Worm (Caenorhabditis elegans): ENCODE results near the gene Y41D4A.3.

The Y41D4A.3 gene

ce11 chrIV:1761553-1761952 is 8.0 kb downstream of the Y41D4A.3 start, which contains the start of gene Y41D4A.7 (continued):
- TF ChIP-seq ceh-90 (tag; optimal IDR thresholded peaks at IDR 0.05): peak; percentile 16
- no peak for TF ChIP-seq ceh-88 (GFP tag; IDR thresholded peaks at IDR 0.05)
- TF ChIP-seq elt-3 (tag; optimal IDR thresholded peaks at IDR 0.05): no peak
- TF ChIP-seq fkh-8 (tag; optimal IDR thresholded peaks at IDR 0.05): no peak
- peak in 1 of 2 experiments; percentile 14 for TF ChIP-seq efl-1 (optimal IDR thresholded peaks at IDR 0.05)
- TF ChIP-seq efl-1 (GFP tag; optimal IDR thresholded peaks at IDR 0.05 in 1 of 2): peak in 1 of 2 experiments; percentile 12
- no peak for TF ChIP-seq C04F5.9 (tag; optimal IDR thresholded peaks at IDR 0.05)
- peak; percentile 20 for TF ChIP-seq lin-13 (GFP tag; optimal IDR thresholded peaks at IDR 0.05)
- TF ChIP-seq unc-98 (GFP tag; IDR thresholded peaks at IDR 0.05): peak; percentile 35; the same call in 1 of the 2 replicates
- TF ChIP-seq tbx-2 (tag; optimal IDR thresholded peaks at IDR 0.05): peak; percentile 16
- no peak for TF ChIP-seq C16A3.4 (tag; optimal IDR thresholded peaks at IDR 0.05)
- no peak for TF ChIP-seq ztf-4 (tag; optimal IDR thresholded peaks at IDR 0.05)
- no peak for TF ChIP-seq zip-4 (GFP tag; optimal IDR thresholded peaks at IDR 0.05)
- no peak for TF ChIP-seq nhr-76 (tag; optimal IDR thresholded peaks at IDR 0.05)
- no peak for TF ChIP-seq fos-1 (tag; optimal IDR thresholded peaks at IDR 0.05)
- no peak for TF ChIP-seq mef-2 (tag; optimal IDR thresholded peaks at IDR 0.05)
- no peak for TF ChIP-seq ets-5 (GFP tag; IDR thresholded peaks at IDR 0.05)
- TF ChIP-seq isw-1 (GFP tag; IDR thresholded peaks at IDR 0.05): no peak
- TF ChIP-seq lin-15B (tag; optimal IDR thresholded peaks at IDR 0.05): no peak
- no peak for TF ChIP-seq zag-1 (tag; optimal IDR thresholded peaks at IDR 0.05)
- no peak for TF ChIP-seq elt-2 (tag; optimal IDR thresholded peaks at IDR 0.05)
- TF ChIP-seq dsc-1 (tag; optimal IDR thresholded peaks at IDR 0.05): peak; percentile 46
- TF ChIP-seq aha-1 (tag; optimal IDR thresholded peaks at IDR 0.05): no peak
- TF ChIP-seq nhr-28 (tag; optimal IDR thresholded peaks at IDR 0.05): no peak
- TF ChIP-seq swsn-7 (tag; optimal IDR thresholded peaks at IDR 0.05): peak; percentile 13
- TF ChIP-seq lin-35 (GFP tag; optimal IDR thresholded peaks at IDR 0.05): no peak
- TF ChIP-seq sptf-1 (tag; optimal IDR thresholded peaks at IDR 0.05): no peak
- TF ChIP-seq nhr-11 (tag; optimal IDR thresholded peaks at IDR 0.05): no peak
- TF ChIP-seq unc-130 (tag; optimal IDR thresholded peaks at IDR 0.05): peak; percentile 46
- no peak for TF ChIP-seq unc-62 (GFP tag; optimal IDR thresholded peaks at IDR 0.05)
- no peak for TF ChIP-seq hlh-4 (tag; optimal IDR thresholded peaks at IDR 0.05)
- no peak for TF ChIP-seq sox-4 (tag; optimal IDR thresholded peaks at IDR 0.05)
- TF ChIP-seq dpl-1 (GFP tag; optimal IDR thresholded peaks at IDR 0.05): no peak
- TF ChIP-seq nhr-77 (tag; optimal IDR thresholded peaks at IDR 0.05): no peak
- no peak for TF ChIP-seq efl-3 (GFP tag; optimal IDR thresholded peaks at IDR 0.05)
- peak in 1 of 2 experiments; percentile 36 for TF ChIP-seq mdl-1 (tag; optimal IDR thresholded peaks at IDR 0.05)
- no peak for TF ChIP-seq nhr-90 (tag; optimal IDR thresholded peaks at IDR 0.05; ENCODE audit: poor library complexity)
- no peak for TF ChIP-seq Y116A8C.19 (tag; optimal IDR thresholded peaks at IDR 0.05; ENCODE audit: borderline replicate concordance)
- TF ChIP-seq fkh-4 (tag; optimal IDR thresholded peaks at IDR 0.05; ENCODE audit: borderline replicate concordance): no peak
- no peak for TF ChIP-seq fkh-10 (GFP tag; optimal IDR thresholded peaks at IDR 0.05)
- TF ChIP-seq nhr-20 (tag; optimal IDR thresholded peaks at IDR 0.05): peak; percentile 27
- TF ChIP-seq sup-37 (GFP tag; optimal IDR thresholded peaks at IDR 0.05): no peak
- TF ChIP-seq ceh-63 (GFP tag; optimal IDR thresholded peaks at IDR 0.05): no peak
- TF ChIP-seq mep-1 (tag; optimal IDR thresholded peaks at IDR 0.05): no peak
- peak; percentile 22 for TF ChIP-seq xbp-1 (tag; optimal IDR thresholded peaks at IDR 0.05)
- no peak for TF ChIP-seq nhr-237 (tag; optimal IDR thresholded peaks at IDR 0.05)
- TF ChIP-seq hlh-17 (GFP tag; optimal IDR thresholded peaks at IDR 0.05; ENCODE audit: borderline replicate concordance): no peak
- peak; percentile 74 for TF ChIP-seq nhr-71 (tag; optimal IDR thresholded peaks at IDR 0.05)
- no peak for TF ChIP-seq hpl-2 (GFP tag; optimal IDR thresholded peaks at IDR 0.05)
- TF ChIP-seq ama-1 (optimal IDR thresholded peaks at IDR 0.05): no peak
- peak; percentile 49 for TF ChIP-seq snu-23 (GFP tag; optimal IDR thresholded peaks at IDR 0.05)
- TF ChIP-seq unc-30 (tag; optimal IDR thresholded peaks at IDR 0.05): no peak

Data from whole organism, L1 larva.